Worm (Caenorhabditis elegans): ENCODE data around the gene F49F1.4.

The F49F1.4 gene

DNA sequence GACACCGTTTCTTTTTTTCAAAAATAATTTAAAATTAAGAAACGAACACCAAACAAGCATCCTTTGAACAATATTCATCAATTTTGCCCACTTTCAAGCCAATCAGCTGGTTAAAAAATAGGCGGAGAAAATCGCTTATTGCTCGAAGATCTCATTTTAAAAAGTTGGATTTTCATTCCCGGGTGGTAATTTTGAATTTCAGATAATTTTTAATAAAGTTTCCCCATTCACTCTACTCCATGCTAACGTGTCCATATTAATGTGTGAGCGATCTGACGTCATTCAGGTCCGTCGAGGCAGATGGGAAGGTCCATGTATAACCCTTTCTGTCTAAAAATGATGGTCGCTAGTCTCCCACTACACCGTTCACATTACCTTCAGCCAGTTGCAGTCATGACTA, 47.1 kb downstream of the F49F1.4 start, which contains the start of gene fbxb-55:
TSS of gene fbxb-55 (plus strand) at position 301 of the 400 bp plus-strand sequence.
- no peak for TF ChIP-seq sea-1 (GFP tag; conservative IDR thresholded peaks at IDR 0.05)
- no peak for TF ChIP-seq tbx-11 (GFP tag; IDR thresholded peaks at IDR 0.05)
- no peak for TF ChIP-seq aly-1 (tag; optimal IDR thresholded peaks at IDR 0.05)
- TF ChIP-seq pes-1 (GFP tag; IDR thresholded peaks at IDR 0.05) = no peak
- no peak for TF ChIP-seq B0310.2 (tag; optimal IDR thresholded peaks at IDR 0.05)
- no peak for TF ChIP-seq ceh-36 (tag; optimal IDR thresholded peaks at IDR 0.05)
- TF ChIP-seq flt-1 (GFP tag; IDR thresholded peaks at IDR 0.05) = no peak
- no peak for TF ChIP-seq hnd-1 (tag; optimal IDR thresholded peaks at IDR 0.05)

DNA sequence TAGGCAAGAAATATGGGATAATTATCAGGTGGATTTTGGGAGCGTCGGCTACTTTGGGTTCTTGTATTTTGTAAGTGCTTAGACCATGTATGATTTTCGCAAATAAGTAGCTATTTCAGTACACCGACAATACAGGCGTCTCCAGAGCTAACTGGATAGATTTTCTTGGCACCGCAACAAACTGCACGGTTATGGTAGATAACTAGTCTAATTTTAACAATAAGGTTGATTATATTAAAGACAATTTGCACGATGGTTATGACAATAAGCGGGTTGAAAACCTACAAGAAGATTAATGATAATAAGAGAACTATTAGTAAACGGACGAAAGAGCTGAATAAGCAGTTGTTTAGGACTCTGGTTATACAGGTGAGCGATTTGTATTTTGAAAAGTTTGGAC, 48.2 kb downstream of the F49F1.4 start:
- TF ChIP-seq B0310.2 (tag; optimal IDR thresholded peaks at IDR 0.05) (no peak), scrt-1 (GFP tag; IDR thresholded peaks at IDR 0.05) (no peak), tra-4 (tag; optimal IDR thresholded peaks at IDR 0.05) (no peak), aly-1 (tag; optimal IDR thresholded peaks at IDR 0.05) (no peak), hmg-4 (GFP tag; optimal IDR thresholded peaks at IDR 0.05) (no peak), hnd-1 (tag; optimal IDR thresholded peaks at IDR 0.05) (no peak), pes-1 (GFP tag; IDR thresholded peaks at IDR 0.05) (no peak), ceh-36 (tag; optimal IDR thresholded peaks at IDR 0.05) (no peak), sea-1 (GFP tag; conservative IDR thresholded peaks at IDR 0.05) (no peak)

All from whole organism, early embryonic.